Worm (Caenorhabditis elegans) whole organism, mixed stage, embryonic: ENCODE results near the gene nstp-3.

Experiments used
- M03D4.4 ChIP-seq: sonication (generic microtip); optimal IDR thresholded peaks from 2 replicates; lab custom pipeline; 2017; ENCODE audit warnings: mild to moderate bottlenecking, missing genetic modification characterization, missing compliant biosample characterization
- blmp-1 ChIP-seq: fragments of 150-350 bp; optimal IDR thresholded peaks from 2 replicates; lab custom pipeline; 2014; ENCODE audit warnings: missing biosample characterization, missing genetic modification characterization
- hlh-1 ChIP-seq: fragments of 150-350 bp; optimal IDR thresholded peaks from 2 replicates; lab custom pipeline; 2014; ENCODE audit warnings: missing biosample characterization, missing genetic modification reagents, missing genetic modification characterization
- lsy-2 ChIP-seq: fragments of 150-350 bp; optimal IDR thresholded peaks from 2 replicates; lab custom pipeline; 2014; ENCODE audit warnings: missing biosample characterization, missing genetic modification characterization
- nhr-12 ChIP-seq: fragments of 150-350 bp; optimal IDR thresholded peaks from 2 replicates; lab custom pipeline; 2014; ENCODE audit warnings: missing biosample characterization, missing genetic modification characterization
- nhr-237 ChIP-seq: fragments of 150-350 bp; optimal IDR thresholded peaks from 2 replicates; lab custom pipeline; 2014; ENCODE audit warnings: missing biosample characterization, missing genetic modification characterization
- nhr-28 ChIP-seq: fragments of 150-350 bp; optimal IDR thresholded peaks from 2 replicates; lab custom pipeline; 2014; ENCODE audit warnings: missing biosample characterization, missing genetic modification characterization
- nhr-76 ChIP-seq: sonication (generic microtip); optimal IDR thresholded peaks from 2 replicates; lab custom pipeline; 2017; ENCODE audit warnings: missing biosample characterization, missing genetic modification characterization
- sptf-1 ChIP-seq: sonication (generic microtip); optimal IDR thresholded peaks from 2 replicates; lab custom pipeline; 2017; ENCODE audit warnings: mild to moderate bottlenecking, missing genetic modification characterization, moderate library complexity, missing compliant biosample characterization
- unc-39 ChIP-seq: fragments of 150-350 bp; optimal IDR thresholded peaks from 2 replicates; lab custom pipeline; 2014; ENCODE audit warnings: missing biosample characterization, missing genetic modification characterization
- unc-62 ChIP-seq: fragments of 150-350 bp; optimal IDR thresholded peaks from 2 replicates; lab custom pipeline; 2014; ENCODE audit warnings: missing biosample characterization, missing genetic modification reagents, missing genetic modification characterization

ce11 chrV:5838576-5839366 lies 40.7 kb upstream of the nstp-3 start, which contains the start of gene F26F12.2:
- no peak for TF ChIP-seq nhr-28 (tag; lab: Kevin White, UChicago)
- TF ChIP-seq unc-62 (GFP tag; lab: Kevin White, UChicago), result no peak
- TF ChIP-seq sptf-1 (tag; lab: Kevin White, UChicago), result no peak
- no peak for TF ChIP-seq blmp-1 (tag; lab: Kevin White, UChicago)
- no peak for TF ChIP-seq nhr-12
- no peak for TF ChIP-seq unc-39 (tag; lab: Kevin White, UChicago)
- TF ChIP-seq lsy-2, result no peak
- TF ChIP-seq nhr-76 (tag; lab: Kevin White, UChicago), result no peak
- no peak for TF ChIP-seq nhr-237 (tag; lab: Kevin White, UChicago)
- TF ChIP-seq hlh-1 (tag; lab: Kevin White, UChicago), result no peak
- no peak for TF ChIP-seq M03D4.4 (tag; lab: Kevin White, UChicago)
